Fruit fly (Drosophila melanogaster) whole organism, embryonic: ENCODE data around the gene CG10947.

Experiments
- CG11504 ChIP-seq: fragments of 200-800 bp; sonication (Bioruptor generic); optimal IDR thresholded peaks from 3 replicates; lab custom pipeline; 2019; ENCODE audit warnings: missing biosample characterization, mild to moderate bottlenecking, missing genetic modification characterization, moderate library complexity
- CG15073 ChIP-seq: fragments of 200-800 bp; sonication (Bioruptor generic); optimal IDR thresholded peaks from 2 replicates; lab custom pipeline; 2016; ENCODE audit warnings: missing biosample characterization, missing genetic modification characterization
- CG33213 ChIP-seq: fragments of 200-800 bp; sonication (Bioruptor generic); optimal IDR thresholded peaks from 3 replicates; lab custom pipeline; 2016; ENCODE audit warnings: missing biosample characterization, missing genetic modification characterization
- CG6765 ChIP-seq: fragments of 200-800 bp; sonication (Bioruptor generic); optimal IDR thresholded peaks from 3 replicates; lab custom pipeline; 2017; ENCODE audit warnings: missing biosample characterization, mild to moderate bottlenecking, missing genetic modification characterization
- CG6791 ChIP-seq: fragments of 200-800 bp; sonication (Bioruptor generic); IDR thresholded peaks from 3 replicates; pipeline ENCODE4 v1.3.6; 2022; ENCODE audit warnings: missing biosample characterization, missing genetic modification characterization; ENCODE audit not compliant: partially characterized antibody
- Dip3 ChIP-seq: fragments of 200-800 bp; sonication (Bioruptor generic); optimal IDR thresholded peaks from 3 replicates; lab custom pipeline; 2016; ENCODE audit warnings: missing biosample characterization, missing genetic modification characterization
- Dll ChIP-seq: fragments of 200-800 bp; sonication (Bioruptor generic); IDR thresholded peaks from 4 replicates; pipeline ENCODE4 v1.3.6; 2022; ENCODE audit warnings: missing biosample characterization, missing genetic modification characterization; ENCODE audit not compliant: partially characterized antibody
- cas ChIP-seq: fragments of 200-800 bp; sonication (Bioruptor generic); IDR thresholded peaks from 2 replicates; pipeline ENCODE4 v1.3.6; 2022; ENCODE audit warnings: missing biosample characterization, missing genetic modification characterization
- chif ChIP-seq, 2 experiments: fragments of 200-800 bp; sonication (Bioruptor generic); optimal IDR thresholded peaks; 3 replicates each; lab custom pipeline; 2016; ENCODE audit warnings: missing biosample characterization in 2 of 2, missing genetic modification characterization in 2 of 2
- dysf ChIP-seq: fragments of 200-800 bp; sonication (Bioruptor generic); IDR thresholded peaks from 3 replicates; pipeline ENCODE4 v1.3.6; 2022; ENCODE audit warnings: missing biosample characterization, missing genetic modification characterization
- grn ChIP-seq: fragments of 200-800 bp; sonication (Bioruptor generic); optimal IDR thresholded peaks from 3 replicates; lab custom pipeline; 2017; ENCODE audit warnings: missing biosample characterization, missing genetic modification characterization
- her ChIP-seq: fragments of 200-800 bp; sonication (Bioruptor generic); optimal IDR thresholded peaks from 2 replicates; lab custom pipeline; 2016; ENCODE audit warnings: missing biosample characterization, missing genetic modification characterization
- klu ChIP-seq: fragments of 200-800 bp; sonication (Bioruptor generic); IDR thresholded peaks from 2 replicates; pipeline ENCODE4 v1.3.6; 2022; ENCODE audit warnings: missing biosample characterization, missing genetic modification characterization

dm6 chr2L:20337800-20338199, 76.8 kb downstream of the CG10947 start:
- TF ChIP-seq cas (no peak), chif (GFP tag; optimal IDR thresholded peaks at IDR 0.05; lab: Kevin White, UChicago) (no peak), CG33213 (GFP tag; lab: Kevin White, UChicago) (no peak), klu (GFP tag; lab: Robert Waterston, UW) (no peak), Dip3 (GFP tag; lab: Kevin White, UChicago) (no peak), CG15073 (no peak), her (GFP tag; lab: Kevin White, UChicago) (no peak), Dll (no peak), CG6765 (no peak), CG11504 (no peak), dysf (GFP tag; lab: Robert Waterston, UW) (no peak), CG6791 (no peak), grn (GFP tag; lab: Kevin White, UChicago) (no peak)
